Fruit fly (Drosophila melanogaster) whole organism, pupa: ENCODE data around the gene TfIIFalpha.
A peak's percentile ranks its signal among the peaks of the same experiment; 100 is the strongest.

ENCODE experiments used
- CG10348 ChIP-seq: fragments of 200-800 bp; sonication (Bioruptor generic); IDR thresholded peaks from 2 replicates; pipeline ENCODE4 v1.3.6; 2022; ENCODE audit warnings: missing biosample characterization, missing genetic modification characterization
- CG12605 ChIP-seq: fragments of 200-800 bp; sonication (Bioruptor generic); IDR thresholded peaks from 2 replicates; pipeline ENCODE4 v1.3.6; 2022; ENCODE audit warnings: missing biosample characterization, missing genetic modification characterization
- CG13204 ChIP-seq: fragments of 200-800 bp; sonication (Bioruptor generic); optimal IDR thresholded peaks from 2 replicates; lab custom pipeline; 2018; ENCODE audit warnings: missing biosample characterization, mild to moderate bottlenecking, missing genetic modification characterization, moderate library complexity
- CG14655 ChIP-seq: fragments of 200-800 bp; sonication (Bioruptor generic); optimal IDR thresholded peaks from 3 replicates; lab custom pipeline; 2017; ENCODE audit warnings: mild to moderate bottlenecking, missing biosample characterization, missing genetic modification reagents, missing genetic modification characterization
- CG15710 ChIP-seq: fragments of 200-800 bp; sonication (Bioruptor generic); optimal IDR thresholded peaks from 2 replicates; lab custom pipeline; 2018; ENCODE audit warnings: missing biosample characterization, mild to moderate bottlenecking, missing genetic modification characterization, moderate library complexity
- CG17806 ChIP-seq: fragments of 200-800 bp; sonication (Bioruptor generic); optimal IDR thresholded peaks from 2 replicates; lab custom pipeline; 2018; ENCODE audit warnings: missing biosample characterization, mild to moderate bottlenecking, missing genetic modification characterization, moderate library complexity
- CG32121 ChIP-seq: fragments of 200-800 bp; sonication (Bioruptor generic); IDR thresholded peaks from 2 replicates; pipeline ENCODE4 v1.3.6; 2022; ENCODE audit warnings: missing biosample characterization, missing genetic modification characterization
- CG34367 ChIP-seq: fragments of 200-800 bp; sonication (Bioruptor generic); optimal IDR thresholded peaks from 2 replicates; lab custom pipeline; 2018; ENCODE audit warnings: missing biosample characterization, mild to moderate bottlenecking, missing genetic modification characterization
- CG4496 ChIP-seq: fragments of 200-800 bp; sonication (Bioruptor generic); IDR thresholded peaks from 3 replicates; pipeline ENCODE4 v1.3.6; 2022; ENCODE audit warnings: missing biosample characterization, missing genetic modification characterization
- CG8159 ChIP-seq: fragments of 200-800 bp; sonication (Bioruptor generic); optimal IDR thresholded peaks from 3 replicates; lab custom pipeline; 2018; ENCODE audit warnings: missing biosample characterization, mild to moderate bottlenecking, missing genetic modification characterization, moderate library complexity
- CG8301 ChIP-seq: fragments of 200-800 bp; sonication (Bioruptor generic); optimal IDR thresholded peaks from 2 replicates; lab custom pipeline; 2018; ENCODE audit warnings: missing biosample characterization, mild to moderate bottlenecking, missing genetic modification characterization
- CG9948 ChIP-seq: fragments of 200-800 bp; sonication (Bioruptor generic); optimal IDR thresholded peaks from 2 replicates; lab custom pipeline; 2018; ENCODE audit warnings: missing biosample characterization, mild to moderate bottlenecking, missing genetic modification characterization, moderate library complexity
- D1 ChIP-seq: fragments of 200-800 bp; sonication (Bioruptor generic); optimal IDR thresholded peaks from 2 replicates; lab custom pipeline; 2018; ENCODE audit warnings: missing biosample characterization, mild to moderate bottlenecking, missing genetic modification characterization, moderate library complexity
- EcR ChIP-seq: fragments of 200-800 bp; sonication (Bioruptor generic); optimal IDR thresholded peaks from 3 replicates; lab custom pipeline; 2019; ENCODE audit warnings: missing biosample characterization, missing genetic modification characterization, mild to moderate bottlenecking, moderate library complexity, missing genetic modification reagents
- Ets98B ChIP-seq: fragments of 200-800 bp; sonication (Bioruptor generic); IDR thresholded peaks from 2 replicates; pipeline ENCODE4 v1.3.6; 2022; ENCODE audit warnings: missing biosample characterization, missing genetic modification characterization
- Pif1A ChIP-seq: fragments of 200-800 bp; sonication (Bioruptor generic); optimal IDR thresholded peaks from 3 replicates; lab custom pipeline; 2016; ENCODE audit warnings: missing biosample characterization, missing genetic modification characterization
- Pif1B ChIP-seq: fragments of 200-800 bp; sonication (Bioruptor generic); optimal IDR thresholded peaks from 3 replicates; lab custom pipeline; 2016; ENCODE audit warnings: missing biosample characterization, missing genetic modification characterization
- Snoo ChIP-seq: fragments of 200-800 bp; sonication (Bioruptor generic); optimal IDR thresholded peaks from 3 replicates; lab custom pipeline; 2017; ENCODE audit warnings: missing biosample characterization, mild to moderate bottlenecking, missing genetic modification characterization, inconsistent platforms
- fd96Ca ChIP-seq: fragments of 200-800 bp; sonication (Bioruptor generic); IDR thresholded peaks from 3 replicates; pipeline ENCODE4 v1.3.6; 2022; ENCODE audit warnings: missing biosample characterization, missing genetic modification characterization
- gl ChIP-seq: fragments of 200-800 bp; sonication (Bioruptor generic); optimal IDR thresholded peaks from 2 replicates; lab custom pipeline; 2018; ENCODE audit warnings: missing biosample characterization, mild to moderate bottlenecking, missing genetic modification characterization
- rn ChIP-seq: fragments of 200-800 bp; sonication (Bioruptor generic); IDR thresholded peaks from 2 replicates; pipeline ENCODE4 v1.3.6; 2022; ENCODE audit warnings: missing biosample characterization, missing genetic modification characterization

TfIIFalpha gene

DNA sequence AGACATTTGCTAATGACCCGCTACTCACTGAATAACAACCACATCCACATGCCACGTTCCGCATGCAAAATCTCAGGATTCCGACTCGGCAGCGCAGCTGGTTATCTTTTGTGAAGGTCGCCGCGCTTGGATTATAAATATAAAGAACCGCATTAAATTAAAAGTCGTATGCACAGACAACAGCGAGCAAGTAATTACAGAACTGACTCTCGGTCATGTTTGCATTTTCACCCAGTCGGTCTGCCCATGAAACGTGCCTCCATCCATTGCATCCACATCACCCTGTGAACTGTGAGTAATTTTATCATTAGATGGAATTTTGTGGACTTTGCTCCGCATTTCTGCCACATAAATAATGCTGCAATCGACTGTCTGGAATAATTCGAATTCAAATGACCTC is 16.3 kb downstream of the TfIIFalpha start:
- TF ChIP-seq EcR (GFP tag; lab: Kevin White, UChicago) (peak; percentile 27), Pif1A (GFP tag; lab: Kevin White, UChicago) (no peak), CG10348 (GFP tag; lab: Robert Waterston, UW) (no peak)

- TF ChIP-seq CG15710 (tag; lab: Kevin White, UChicago) = peak; percentile 37
- TF ChIP-seq CG17806 (tag; lab: Kevin White, UChicago) = peak; percentile 6
- TF ChIP-seq CG13204 (GFP tag; lab: Kevin White, UChicago) = no peak
- no peak for TF ChIP-seq Pif1B (GFP tag; lab: Kevin White, UChicago)
- TF ChIP-seq EcR (GFP tag; lab: Kevin White, UChicago) = peak; percentile 13
- TF ChIP-seq CG4496 = no peak
- TF ChIP-seq CG8159 (tag; lab: Kevin White, UChicago) = peak; percentile 47
- TF ChIP-seq CG32121 = no peak
- TF ChIP-seq Ets98B (GFP tag; lab: Robert Waterston, UW) = no peak
- TF ChIP-seq CG14655 (GFP tag; lab: Kevin White, UChicago) = peak; percentile 4
- TF ChIP-seq CG8301 = no peak
- no peak for TF ChIP-seq CG34367
- no peak for TF ChIP-seq fd96Ca (GFP tag; lab: Robert Waterston, UW)
- TF ChIP-seq rn (GFP tag; lab: Robert Waterston, UW) = no peak
- no peak for TF ChIP-seq CG10348 (GFP tag; lab: Robert Waterston, UW)
- no peak for TF ChIP-seq CG12605 (GFP tag; lab: Robert Waterston, UW)
- no peak for TF ChIP-seq CG9948
- peak; percentile 60 for TF ChIP-seq Snoo (tag; lab: Kevin White, UChicago)
- peak; percentile 55 for TF ChIP-seq Pif1A (GFP tag; lab: Kevin White, UChicago)
- no peak for TF ChIP-seq gl (tag; lab: Kevin White, UChicago)
- no peak for TF ChIP-seq D1 (tag; lab: Kevin White, UChicago)
These were observed 17.4 kb downstream of the TfIIFalpha start for dm6 chr3R:6397611-6398092.

DNA sequence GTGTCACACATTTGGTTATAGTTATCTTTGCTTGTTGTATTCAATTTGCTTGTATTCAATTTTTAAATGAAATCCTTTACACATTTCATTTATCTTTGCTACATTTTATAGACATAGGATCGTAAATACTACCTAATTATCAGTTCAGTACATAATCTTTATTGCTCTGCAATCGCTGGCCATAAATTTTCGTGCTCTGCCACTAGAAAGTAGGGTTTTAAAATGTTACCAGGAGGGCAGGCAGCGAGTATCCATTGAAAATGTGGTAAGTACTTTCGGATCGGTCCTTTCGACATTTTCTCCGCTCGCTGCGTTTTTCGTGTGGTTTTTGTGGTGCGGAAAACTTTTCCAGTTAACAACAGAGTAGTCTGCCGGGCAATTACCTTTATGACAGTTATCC is 19.0 kb downstream of the TfIIFalpha start:
- TF ChIP-seq Ets98B (GFP tag; lab: Robert Waterston, UW) (no peak), rn (GFP tag; lab: Robert Waterston, UW) (no peak), CG13204 (GFP tag; lab: Kevin White, UChicago) (no peak), CG4496 (no peak), CG14655 (GFP tag; lab: Kevin White, UChicago) (no peak), CG8159 (tag; lab: Kevin White, UChicago) (no peak), Pif1A (GFP tag; lab: Kevin White, UChicago) (no peak), CG32121 (no peak), CG8301 (no peak), Pif1B (GFP tag; lab: Kevin White, UChicago) (no peak)

dm6 chr3R:6399752-6400151 is 19.5 kb downstream of the TfIIFalpha start:
- TF ChIP-seq CG14655 (GFP tag; lab: Kevin White, UChicago) = no peak
- no peak for TF ChIP-seq CG34367
- no peak for TF ChIP-seq CG13204 (GFP tag; lab: Kevin White, UChicago)
- TF ChIP-seq CG8301 = no peak
- TF ChIP-seq CG17806 (tag; lab: Kevin White, UChicago) = no peak
- no peak for TF ChIP-seq fd96Ca (GFP tag; lab: Robert Waterston, UW)
- no peak for TF ChIP-seq Snoo (tag; lab: Kevin White, UChicago)
- no peak for TF ChIP-seq CG15710 (tag; lab: Kevin White, UChicago)
- TF ChIP-seq D1 (tag; lab: Kevin White, UChicago) = no peak
- TF ChIP-seq gl (tag; lab: Kevin White, UChicago) = no peak
- TF ChIP-seq Pif1B (GFP tag; lab: Kevin White, UChicago) = no peak
- TF ChIP-seq CG12605 (GFP tag; lab: Robert Waterston, UW) = no peak
- TF ChIP-seq CG9948 = no peak
- TF ChIP-seq, all 21 proteins: peak for 0

DNA sequence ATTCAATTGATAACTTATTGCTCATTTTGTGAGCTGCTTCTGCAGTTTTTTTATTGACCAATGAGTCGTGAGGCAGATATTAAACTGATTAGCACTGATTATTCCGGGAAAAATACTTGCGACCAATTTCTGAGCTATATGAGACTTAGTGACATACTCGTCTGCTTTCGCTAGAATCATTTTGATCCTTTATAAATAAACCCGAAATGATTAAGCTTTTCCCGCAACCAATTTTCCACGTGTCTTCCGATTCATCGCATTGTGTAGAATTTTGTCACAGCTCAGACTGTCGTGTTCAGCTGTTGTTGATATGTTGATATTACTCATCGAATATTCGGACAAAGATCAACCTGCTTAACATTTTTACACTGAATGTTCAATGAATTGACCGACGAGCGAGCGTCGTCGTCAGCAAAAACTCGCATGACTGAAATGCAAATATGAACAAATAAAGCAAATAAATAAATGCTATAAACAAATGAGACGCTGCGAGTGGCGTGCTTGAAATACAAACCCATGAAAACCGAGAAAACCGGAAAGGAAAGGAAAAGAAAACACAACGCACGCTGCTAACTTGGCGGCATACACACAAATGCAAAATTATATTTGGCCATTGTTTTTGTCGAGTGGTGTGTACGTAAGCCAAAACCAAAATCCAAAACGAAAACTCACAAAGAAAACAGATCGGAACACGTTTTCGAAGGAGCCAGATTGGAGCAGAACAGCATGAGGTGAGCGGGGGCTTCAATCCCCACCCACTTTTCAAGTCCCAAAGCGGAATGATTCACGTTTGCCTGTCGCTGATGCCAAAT is 20.6 kb downstream of the TfIIFalpha start:
- no peak for TF ChIP-seq CG4496
- peak; percentile 8 for TF ChIP-seq EcR (GFP tag; lab: Kevin White, UChicago)

DNA sequence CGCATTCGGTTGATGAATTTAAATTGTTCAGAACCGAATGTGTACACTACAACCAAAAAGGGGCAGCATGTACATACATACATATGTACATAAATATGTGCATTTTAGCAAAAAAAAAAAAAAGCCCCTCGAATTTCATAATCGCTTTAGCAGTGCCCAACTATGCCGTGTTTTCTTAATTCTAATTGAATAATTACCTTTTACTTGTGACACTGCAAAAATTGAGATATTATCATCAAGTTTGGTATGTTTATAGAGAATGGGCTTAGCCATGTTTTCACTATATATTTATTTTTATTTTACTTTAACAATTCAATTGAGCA is 21.2 kb downstream of the TfIIFalpha start:
- no peak for TF ChIP-seq D1 (tag; lab: Kevin White, UChicago)
- no peak for TF ChIP-seq CG10348 (GFP tag; lab: Robert Waterston, UW)
- TF ChIP-seq EcR (GFP tag; lab: Kevin White, UChicago) = no peak
- TF ChIP-seq Pif1B (GFP tag; lab: Kevin White, UChicago) = no peak
- TF ChIP-seq Snoo (tag; lab: Kevin White, UChicago) = peak; percentile 4
- no peak for TF ChIP-seq CG9948
- no peak for TF ChIP-seq Pif1A (GFP tag; lab: Kevin White, UChicago)
- no peak for TF ChIP-seq rn (GFP tag; lab: Robert Waterston, UW)
- TF ChIP-seq CG14655 (GFP tag; lab: Kevin White, UChicago) = peak; percentile 23
